Fruit fly (Drosophila melanogaster) whole organism, embryonic: Measurements from ENCODE around the gene Coq5.
A peak's percentile ranks its signal among the peaks of the same experiment; 100 is the strongest.

Source experiments
- Antp ChIP-seq: fragments of 200-800 bp; sonication (Bioruptor generic); optimal IDR thresholded peaks from 3 replicates; lab custom pipeline; 2016; ENCODE audit warnings: missing biosample characterization, missing genetic modification characterization
- CG10209 ChIP-seq: fragments of 200-800 bp; sonication (Bioruptor generic); optimal IDR thresholded peaks from 3 replicates; lab custom pipeline; 2017; ENCODE audit warnings: missing biosample characterization, mild to moderate bottlenecking, missing genetic modification characterization, missing genetic modification reagents
- CG11456 ChIP-seq: fragments of 200-800 bp; sonication (Bioruptor generic); IDR thresholded peaks from 3 replicates; pipeline ENCODE4 v1.3.6; 2022; ENCODE audit warnings: missing biosample characterization, missing genetic modification characterization
- CG11696 ChIP-seq: fragments of 200-800 bp; sonication (Bioruptor generic); IDR thresholded peaks from 2 replicates; pipeline ENCODE4 v1.3.6; 2022; ENCODE audit warnings: missing biosample characterization, missing genetic modification characterization
- CG12155 ChIP-seq: fragments of 200-800 bp; sonication (Bioruptor generic); optimal IDR thresholded peaks from 3 replicates; lab custom pipeline; 2016; ENCODE audit warnings: missing biosample characterization, missing genetic modification characterization
- CG12299 ChIP-seq: fragments of 200-800 bp; sonication (Bioruptor generic); optimal IDR thresholded peaks from 2 replicates; lab custom pipeline; 2018; ENCODE audit warnings: missing biosample characterization, mild to moderate bottlenecking, missing genetic modification characterization
- CG14050 ChIP-seq: fragments of 200-800 bp; sonication (Bioruptor generic); IDR thresholded peaks from 3 replicates; pipeline ENCODE4 v1.3.6; 2022; ENCODE audit warnings: missing biosample characterization, missing genetic modification characterization
- CG15073 ChIP-seq: fragments of 200-800 bp; sonication (Bioruptor generic); optimal IDR thresholded peaks from 2 replicates; lab custom pipeline; 2016; ENCODE audit warnings: missing biosample characterization, missing genetic modification characterization
- CG34376 ChIP-seq: fragments of 200-800 bp; sonication (Bioruptor generic); optimal IDR thresholded peaks from 2 replicates; lab custom pipeline; 2018; ENCODE audit warnings: missing biosample characterization, mild to moderate bottlenecking, missing genetic modification characterization
- CG4328 ChIP-seq: fragments of 200-800 bp; sonication (Bioruptor generic); optimal IDR thresholded peaks from 3 replicates; lab custom pipeline; 2017; ENCODE audit warnings: missing biosample characterization, missing genetic modification reagents, missing genetic modification characterization
- CG4707 ChIP-seq: fragments of 200-800 bp; sonication (Bioruptor generic); optimal IDR thresholded peaks from 2 replicates; lab custom pipeline; 2018; ENCODE audit warnings: missing biosample characterization, mild to moderate bottlenecking, missing genetic modification characterization, moderate library complexity
- CHES-1-like ChIP-seq: fragments of 200-800 bp; sonication (Bioruptor generic); optimal IDR thresholded peaks from 2 replicates; lab custom pipeline; 2016; ENCODE audit warnings: missing biosample characterization, missing genetic modification characterization
- CTCF ChIP-seq: fragments of 200-800 bp; sonication (Bioruptor generic); optimal IDR thresholded peaks from 2 replicates; lab custom pipeline; 2017; ENCODE audit warnings: missing biosample characterization, mild to moderate bottlenecking, missing genetic modification characterization, moderate library complexity
- Deaf1 ChIP-seq: fragments of 200-800 bp; optimal IDR thresholded peaks from 3 replicates; lab custom pipeline; 2019; ENCODE audit warnings: missing biosample characterization, mild to moderate bottlenecking, missing genetic modification characterization, moderate library complexity
- E2f1 ChIP-seq: fragments of 200-800 bp; sonication (Bioruptor generic); IDR thresholded peaks from 2 replicates; pipeline ENCODE4 v1.3.6; 2022; ENCODE audit warnings: missing biosample characterization, missing genetic modification characterization
- HLHmδ ChIP-seq: fragments of 200-800 bp; sonication (Bioruptor generic); optimal IDR thresholded peaks from 2 replicates; lab custom pipeline; 2018; ENCODE audit warnings: missing biosample characterization, mild to moderate bottlenecking, missing genetic modification characterization, moderate library complexity
- Kr ChIP-seq: fragments of 200-800 bp; sonication (Bioruptor generic); optimal IDR thresholded peaks from 2 replicates; lab custom pipeline; 2017; ENCODE audit warnings: missing biosample characterization, mild to moderate bottlenecking, missing genetic modification characterization
- Nf-YA ChIP-seq: fragments of 200-800 bp; sonication (Bioruptor generic); IDR thresholded peaks from 2 replicates; pipeline ENCODE4 v1.3.6; 2022; ENCODE audit warnings: missing biosample characterization, missing genetic modification characterization
- Oaz ChIP-seq: fragments of 200-800 bp; sonication (Bioruptor generic); IDR thresholded peaks from 2 replicates; pipeline ENCODE4 v1.3.6; 2022; ENCODE audit warnings: missing biosample characterization, missing genetic modification characterization
- Rfx ChIP-seq: fragments of 200-800 bp; sonication (Bioruptor generic); IDR thresholded peaks from 2 replicates; pipeline ENCODE4 v1.3.6; 2022; ENCODE audit warnings: missing biosample characterization, missing genetic modification characterization
- Spps ChIP-seq: fragments of 200-800 bp; sonication (Bioruptor generic); optimal IDR thresholded peaks from 2 replicates; lab custom pipeline; 2018; ENCODE audit warnings: missing biosample characterization, mild to moderate bottlenecking, missing genetic modification characterization
- Trl ChIP-seq, 3 experiments: fragments of >200 bp in 2 of 3; fragments of 200-800 bp in 1 of 3; sonication (Bioruptor generic) in 1 of 3; optimal IDR thresholded peaks; 2 replicates in 1 of 3; 3 replicates in 2 of 3; lab custom pipeline; 2016 to 2017; ENCODE audit warnings: missing biosample characterization in 1 of 3, missing genetic modification characterization in 1 of 3
- Xbp1 ChIP-seq: fragments of 200-800 bp; sonication (Bioruptor generic); optimal IDR thresholded peaks from 3 replicates; lab custom pipeline; 2016; ENCODE audit warnings: missing biosample characterization, mild to moderate bottlenecking, missing genetic modification characterization
- Xrp1 ChIP-seq: fragments of 200-800 bp; sonication (Bioruptor generic); IDR thresholded peaks from 2 replicates; pipeline ENCODE4 v1.3.6; 2022; ENCODE audit warnings: missing biosample characterization, missing genetic modification characterization
- al ChIP-seq: fragments of 200-800 bp; sonication (Bioruptor generic); IDR thresholded peaks from 2 replicates; pipeline ENCODE4 v1.3.6; 2022; ENCODE audit warnings: missing biosample characterization, missing genetic modification characterization
- ap ChIP-seq: fragments of 200-800 bp; sonication (Bioruptor generic); IDR thresholded peaks from 2 replicates; pipeline ENCODE4 v1.3.6; 2022; ENCODE audit warnings: missing biosample characterization, missing genetic modification characterization
- bbx ChIP-seq: fragments of 200-800 bp; sonication (Bioruptor generic); IDR thresholded peaks from 2 replicates; pipeline ENCODE4 v1.3.6; 2022; ENCODE audit warnings: missing biosample characterization, missing genetic modification characterization; ENCODE audit not compliant: partially characterized antibody
- bcd ChIP-seq: fragments of 200-800 bp; sonication (Bioruptor generic); optimal IDR thresholded peaks from 2 replicates; lab custom pipeline; 2017; ENCODE audit warnings: missing biosample characterization, mild to moderate bottlenecking, missing genetic modification characterization
- bigmax ChIP-seq: fragments of 200-800 bp; sonication (Bioruptor generic); optimal IDR thresholded peaks from 2 replicates; lab custom pipeline; 2018; ENCODE audit warnings: missing biosample characterization, mild to moderate bottlenecking, missing genetic modification characterization
- bowl ChIP-seq: fragments of 200-800 bp; sonication (Bioruptor generic); IDR thresholded peaks from 2 replicates; pipeline ENCODE4 v1.3.6; 2022; ENCODE audit warnings: missing biosample characterization, missing genetic modification characterization
- cato ChIP-seq: fragments of 200-800 bp; sonication (Bioruptor generic); optimal IDR thresholded peaks from 2 replicates; lab custom pipeline; 2016; ENCODE audit warnings: missing biosample characterization, missing genetic modification characterization, borderline replicate concordance
- chm ChIP-seq: fragments of 200-800 bp; sonication (Bioruptor generic); IDR thresholded peaks from 2 replicates; pipeline ENCODE4 v1.3.6; 2022; ENCODE audit warnings: missing biosample characterization, missing genetic modification characterization
- dmrt99B ChIP-seq: fragments of 200-800 bp; sonication (Bioruptor generic); optimal IDR thresholded peaks from 2 replicates; lab custom pipeline; 2018; ENCODE audit warnings: missing biosample characterization, mild to moderate bottlenecking, missing genetic modification characterization, moderate library complexity
- fd96Cb ChIP-seq: fragments of 200-800 bp; sonication (Bioruptor generic); optimal IDR thresholded peaks from 2 replicates; lab custom pipeline; 2018; ENCODE audit warnings: missing biosample characterization, mild to moderate bottlenecking, missing genetic modification characterization, moderate library complexity
- grau ChIP-seq: fragments of 200-800 bp; optimal IDR thresholded peaks from 3 replicates; lab custom pipeline; 2019; ENCODE audit warnings: missing biosample characterization, mild to moderate bottlenecking, missing genetic modification characterization, moderate library complexity
- grn ChIP-seq: fragments of 200-800 bp; sonication (Bioruptor generic); optimal IDR thresholded peaks from 3 replicates; lab custom pipeline; 2017; ENCODE audit warnings: missing biosample characterization, missing genetic modification characterization
- hb ChIP-seq: fragments of 200-800 bp; sonication (Bioruptor generic); IDR thresholded peaks from 3 replicates; pipeline ENCODE4 v1.3.6; 2022; ENCODE audit warnings: missing biosample characterization, missing genetic modification characterization; ENCODE audit not compliant: partially characterized antibody
- jigr1 ChIP-seq: fragments of 200-800 bp; sonication (Bioruptor generic); IDR thresholded peaks from 3 replicates; pipeline ENCODE4 v1.3.6; 2022; ENCODE audit warnings: missing biosample characterization, missing genetic modification characterization
- kay ChIP-seq: fragments of 200-800 bp; sonication (Bioruptor generic); optimal IDR thresholded peaks from 2 replicates; lab custom pipeline; 2016; ENCODE audit warnings: missing biosample characterization, missing genetic modification characterization
- nerfin-1 ChIP-seq: fragments of 200-800 bp; sonication (Bioruptor generic); optimal IDR thresholded peaks from 3 replicates; lab custom pipeline; 2019; ENCODE audit warnings: missing biosample characterization, mild to moderate bottlenecking, missing genetic modification characterization, moderate library complexity
- p53 ChIP-seq: fragments of 200-800 bp; sonication (Bioruptor generic); optimal IDR thresholded peaks from 2 replicates; lab custom pipeline; 2016; ENCODE audit warnings: missing biosample characterization, missing genetic modification characterization
- peb ChIP-seq: fragments of 200-800 bp; sonication (Bioruptor generic); IDR thresholded peaks from 2 replicates; pipeline ENCODE4 v1.3.6; 2022; ENCODE audit warnings: missing biosample characterization, missing genetic modification characterization
- pita ChIP-seq: fragments of 200-800 bp; sonication (Bioruptor generic); optimal IDR thresholded peaks from 2 replicates; lab custom pipeline; 2017; ENCODE audit warnings: missing biosample characterization, mild to moderate bottlenecking, missing genetic modification characterization
- prd ChIP-seq, 3 experiments: fragments of >200 bp in 2 of 3; fragments of 200-800 bp in 1 of 3; sonication (Bioruptor generic) in 1 of 3; optimal IDR thresholded peaks in 2 of 3; IDR thresholded peaks in 1 of 3; 2 replicates in 2 of 3; 3 replicates in 1 of 3; pipeline versions ENCODE4 v1.3.6 to Lab custom; 2017 to 2022; ENCODE audit warnings: missing biosample characterization in 1 of 3, missing genetic modification characterization in 1 of 3
- psq ChIP-seq: fragments of 200-800 bp; sonication (Bioruptor generic); optimal IDR thresholded peaks from 2 replicates; lab custom pipeline; 2017; ENCODE audit warnings: missing biosample characterization, missing genetic modification characterization
- scrt ChIP-seq: fragments of 200-800 bp; sonication (Bioruptor generic); optimal IDR thresholded peaks from 2 replicates; lab custom pipeline; 2018; ENCODE audit warnings: missing biosample characterization, mild to moderate bottlenecking, missing genetic modification characterization, moderate library complexity
- sens-2 ChIP-seq: fragments of 200-800 bp; sonication (Bioruptor generic); IDR thresholded peaks from 2 replicates; pipeline ENCODE4 v1.3.6; 2022; ENCODE audit warnings: missing biosample characterization, missing genetic modification characterization
- slbo ChIP-seq: fragments of 200-800 bp; sonication (Bioruptor generic); IDR thresholded peaks from 2 replicates; pipeline ENCODE4 v1.3.6; 2022; ENCODE audit warnings: missing biosample characterization, missing genetic modification characterization
- sqz ChIP-seq: fragments of 200-800 bp; sonication (Bioruptor generic); optimal IDR thresholded peaks from 3 replicates; lab custom pipeline; 2018; ENCODE audit warnings: missing biosample characterization, mild to moderate bottlenecking, missing genetic modification characterization
- tgo ChIP-seq: fragments of 200-800 bp; sonication (Bioruptor generic); IDR thresholded peaks from 3 replicates; pipeline ENCODE4 v1.3.6; 2022; ENCODE audit warnings: missing biosample characterization, missing genetic modification characterization
- tio ChIP-seq: fragments of 200-800 bp; sonication (Bioruptor generic); optimal IDR thresholded peaks from 2 replicates; lab custom pipeline; 2017; ENCODE audit warnings: missing biosample characterization, missing genetic modification characterization, inconsistent platforms
- wor ChIP-seq: fragments of 200-800 bp; sonication (Bioruptor generic); IDR thresholded peaks from 2 replicates; pipeline ENCODE4 v1.3.6; 2022; ENCODE audit warnings: missing biosample characterization, missing genetic modification characterization

Coq5 gene

DNA sequence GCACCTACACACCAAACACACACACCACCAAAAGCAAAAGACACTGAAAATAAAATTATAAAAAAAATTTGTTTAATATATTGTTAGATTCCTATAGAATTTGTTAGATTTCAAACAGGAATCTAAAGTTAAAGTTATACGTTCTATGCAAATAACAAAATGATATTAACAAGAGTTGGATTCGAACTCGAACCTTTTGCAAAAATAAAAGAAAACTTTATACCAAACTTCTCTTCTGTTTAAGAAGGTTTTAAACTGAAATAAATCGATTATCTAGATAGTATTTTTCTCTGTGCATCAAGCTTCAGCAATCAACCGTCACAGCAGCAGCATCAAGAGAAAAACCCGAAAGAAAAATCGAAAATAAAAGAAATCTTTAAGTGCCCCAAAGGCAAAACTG lies 32.1 kb upstream of the Coq5 start (continued):
- no peak for TF ChIP-seq bigmax (GFP tag; lab: Kevin White, UChicago)
- no peak for TF ChIP-seq bbx (GFP tag; lab: Robert Waterston, UW)
- TF ChIP-seq nerfin-1 (tag; lab: Kevin White, UChicago) = peak; percentile 6
- TF ChIP-seq CG14050 (GFP tag; lab: Robert Waterston, UW) = no peak
- no peak for TF ChIP-seq bowl
- TF ChIP-seq wor (GFP tag; lab: Robert Waterston, UW) = no peak
- TF ChIP-seq E2f1 (GFP tag; lab: Robert Waterston, UW) = no peak
- TF ChIP-seq CG11456 (GFP tag; lab: Robert Waterston, UW) = no peak
- no peak for TF ChIP-seq CG12299 (tag; lab: Kevin White, UChicago)
- no peak for TF ChIP-seq chm
- TF ChIP-seq kay (GFP tag; lab: Kevin White, UChicago) = no peak
- no peak for TF ChIP-seq tio
- TF ChIP-seq Xbp1 (GFP tag; lab: Kevin White, UChicago) = peak; percentile 5
- no peak for TF ChIP-seq Spps
- no peak for TF ChIP-seq prd (optimal IDR thresholded peaks at IDR 0.05; lab: Kevin White, UChicago)
- TF ChIP-seq prd (GFP tag; IDR thresholded peaks at IDR 0.05; lab: Robert Waterston, UW) = peak; percentile 35; the same call in 1 of the 3 replicates
- peak; percentile 49 for TF ChIP-seq grau (tag; lab: Kevin White, UChicago)
- no peak for TF ChIP-seq jigr1 (GFP tag; lab: Robert Waterston, UW)
- no peak for TF ChIP-seq peb (GFP tag; lab: Robert Waterston, UW)
- TF ChIP-seq Rfx = no peak
- TF ChIP-seq CG12155 (GFP tag; lab: Kevin White, UChicago) = no peak
- TF ChIP-seq HLHmδ (GFP tag; lab: Kevin White, UChicago) = no peak
- no peak for TF ChIP-seq psq (GFP tag; lab: Kevin White, UChicago)
- no peak for TF ChIP-seq CG4328 (GFP tag; lab: Kevin White, UChicago)
- TF ChIP-seq cato (GFP tag; lab: Kevin White, UChicago) = no peak
- no peak for TF ChIP-seq CHES-1-like (GFP tag; lab: Kevin White, UChicago)
- no peak for TF ChIP-seq CG15073 (GFP tag; lab: Kevin White, UChicago)
- no peak for TF ChIP-seq Kr (GFP tag; lab: Kevin White, UChicago)
- no peak for TF ChIP-seq CG4707 (GFP tag; lab: Kevin White, UChicago)
- TF ChIP-seq scrt (GFP tag; lab: Kevin White, UChicago) = no peak
- no peak for TF ChIP-seq hb
- no peak for TF ChIP-seq Deaf1 (tag; lab: Kevin White, UChicago)
- no peak for TF ChIP-seq Trl (optimal IDR thresholded peaks at IDR 0.05; lab: Kevin White, UChicago)
- no peak for TF ChIP-seq Trl (GFP tag; optimal IDR thresholded peaks at IDR 0.05; lab: Kevin White, UChicago)
- no peak for TF ChIP-seq sqz (GFP tag; lab: Kevin White, UChicago)
- TF ChIP-seq Oaz = no peak
- TF ChIP-seq fd96Cb (tag; lab: Kevin White, UChicago) = peak; percentile 45
- TF ChIP-seq pita = no peak
- TF ChIP-seq al (GFP tag; lab: Robert Waterston, UW) = no peak
- no peak for TF ChIP-seq CG10209 (GFP tag; lab: Kevin White, UChicago)
- no peak for TF ChIP-seq p53 (GFP tag; lab: Kevin White, UChicago)
- TF ChIP-seq CG34376 (GFP tag; lab: Kevin White, UChicago) = no peak
- no peak for TF ChIP-seq grn (GFP tag; lab: Kevin White, UChicago)
- TF ChIP-seq Antp (GFP tag; lab: Kevin White, UChicago) = no peak
- peak; percentile 22; the same call in 1 of the 2 replicates for TF ChIP-seq Xrp1 (GFP tag; lab: Robert Waterston, UW)
- TF ChIP-seq dmrt99B (tag; lab: Kevin White, UChicago) = peak; percentile 70
- no peak for TF ChIP-seq tgo (GFP tag; lab: Robert Waterston, UW)
- TF ChIP-seq bcd (GFP tag; lab: Kevin White, UChicago) = peak; percentile 14
- TF ChIP-seq ap (GFP tag; lab: Robert Waterston, UW) = no peak
- no peak for TF ChIP-seq CTCF (GFP tag; lab: Kevin White, UChicago)
- no peak for TF ChIP-seq Nf-YA (GFP tag; lab: Robert Waterston, UW)
- no peak for TF ChIP-seq sens-2 (GFP tag; lab: Robert Waterston, UW)
- no peak for TF ChIP-seq CG11696 (GFP tag; lab: Robert Waterston, UW)
- TF ChIP-seq slbo (GFP tag; lab: Robert Waterston, UW) = no peak
